Fruit fly (Drosophila melanogaster) whole organism: Measurements from ENCODE around the gene Npc2h.

Experiments
- CG8478 ChIP-seq: fragments of >200 bp; optimal IDR thresholded peaks from 2 replicates; lab custom pipeline; 2018; ENCODE audit warnings: inconsistent platforms
- Dll ChIP-seq: fragments of >200 bp; optimal IDR thresholded peaks from 2 replicates; lab custom pipeline; 2017
- EcR ChIP-seq, 2 experiments: fragments of >200 bp; optimal IDR thresholded peaks; 2 replicates each; lab custom pipeline; 2017; ENCODE audit warnings: missing biosample characterization in 2 of 2, missing genetic modification characterization in 2 of 2, missing genetic modification reagents in 2 of 2
- pan ChIP-seq: fragments of >200 bp; optimal IDR thresholded peaks from 2 replicates; lab custom pipeline; 2017
- psq ChIP-seq: fragments of >200 bp; optimal IDR thresholded peaks from 2 replicates; lab custom pipeline; 2017
- usp ChIP-seq: fragments of >200 bp; optimal IDR thresholded peaks from 2 replicates; lab custom pipeline; 2017; ENCODE audit warnings: missing biosample characterization, missing genetic modification characterization, mixed read lengths

DNA sequence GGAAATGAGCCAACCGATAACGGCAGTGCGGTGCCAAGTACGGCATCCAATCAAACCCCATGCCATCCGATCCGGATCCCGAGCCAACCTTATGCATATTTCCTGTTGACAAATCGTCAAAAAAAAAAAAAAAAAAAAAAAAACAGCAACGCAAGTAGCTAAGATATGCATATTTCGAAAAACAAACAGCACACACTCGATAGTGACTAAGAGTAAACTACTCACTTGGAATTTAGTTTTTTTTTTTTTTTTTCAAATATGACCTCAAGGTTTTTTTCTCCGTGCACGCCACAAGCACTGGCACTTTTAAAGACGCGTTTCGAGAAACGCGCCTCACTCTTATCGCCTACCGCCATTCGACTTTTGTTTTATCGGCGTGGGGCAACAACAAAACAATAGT, 29.2 kb upstream of the Npc2h start:
- no peak for TF ChIP-seq psq (lab: Kevin White, UChicago)
- no peak for TF ChIP-seq usp
- no peak for TF ChIP-seq CG8478 (lab: Kevin White, UChicago)
- TF ChIP-seq EcR (GFP tag; optimal IDR thresholded peaks at IDR 0.05; lab: Kevin White, UChicago) = no peak
- no peak for TF ChIP-seq pan (lab: Kevin White, UChicago)
- no peak for TF ChIP-seq Dll (lab: Kevin White, UChicago)
